Worm (Caenorhabditis elegans): ENCODE results near the gene uda-1.

Gene uda-1

DNA sequence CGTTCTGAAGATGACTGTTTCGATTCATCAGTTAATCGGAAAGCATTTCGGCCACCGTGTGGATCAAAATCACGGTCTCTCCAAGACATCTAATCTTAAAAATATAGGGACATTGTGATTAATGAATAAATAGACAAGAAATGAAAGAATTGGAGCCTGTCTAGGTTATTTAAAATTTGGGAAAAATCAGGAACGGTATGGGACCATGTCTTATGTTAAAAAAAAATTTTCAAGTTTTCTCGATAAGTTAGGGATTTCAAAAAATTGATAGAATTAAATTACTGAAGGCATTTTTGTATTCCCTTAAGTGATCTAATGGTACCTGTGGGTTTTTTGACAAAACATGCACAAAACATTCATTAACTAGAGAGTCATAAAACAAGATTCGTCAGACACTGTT lies 28.4 kb upstream of the uda-1 start, which contains the start of gene unc-41:
TSS of gene unc-41 (minus strand) at position 101 of the 400 bp plus-strand sequence.
- TF ChIP-seq ztf-23 (GFP tag; IDR thresholded peaks at IDR 0.05): no peak
- TF ChIP-seq klf-2 (GFP tag; conservative IDR thresholded peaks at IDR 0.05): no peak
- TF ChIP-seq tab-1 (GFP tag; IDR thresholded peaks at IDR 0.05): no peak
- no peak for TF ChIP-seq flt-1 (GFP tag; IDR thresholded peaks at IDR 0.05)
- TF ChIP-seq ztf-29 (GFP tag; IDR thresholded peaks at IDR 0.05): no peak
- TF ChIP-seq med-1 (GFP tag; optimal IDR thresholded peaks at IDR 0.05; ENCODE audit: insufficient read depth): no peak

DNA sequence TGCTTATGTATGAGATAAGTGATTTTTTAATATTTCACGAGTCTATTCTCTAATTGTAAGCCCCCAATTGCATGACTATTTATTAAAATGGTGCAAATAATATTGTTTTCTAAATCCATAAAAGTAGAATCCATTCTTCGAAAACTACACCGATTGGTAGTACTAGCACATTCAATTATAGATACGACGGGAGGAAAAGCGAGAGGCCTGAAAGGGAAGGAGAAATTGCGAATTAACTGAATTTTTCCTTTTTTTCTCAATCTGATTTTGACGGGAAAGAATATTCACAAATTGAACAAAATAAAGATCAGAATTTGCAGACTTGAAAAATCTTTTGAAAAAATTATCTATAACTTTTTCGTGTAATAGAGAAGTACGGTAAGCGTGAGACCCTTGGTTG lies 27.3 kb upstream of the uda-1 start:
- TF ChIP-seq T22C8.4 (GFP tag; IDR thresholded peaks at IDR 0.05) (no peak), flt-1 (GFP tag; IDR thresholded peaks at IDR 0.05) (no peak), ref-1 (GFP tag; conservative IDR thresholded peaks at IDR 0.05) (no peak), tab-1 (GFP tag; IDR thresholded peaks at IDR 0.05) (no peak), ztf-29 (GFP tag; IDR thresholded peaks at IDR 0.05) (no peak), klf-2 (GFP tag; conservative IDR thresholded peaks at IDR 0.05) (no peak), ztf-23 (GFP tag; IDR thresholded peaks at IDR 0.05) (no peak), med-1 (GFP tag; optimal IDR thresholded peaks at IDR 0.05; ENCODE audit: insufficient read depth) (no peak), cog-1 (tag; optimal IDR thresholded peaks at IDR 0.05) (no peak)

DNA sequence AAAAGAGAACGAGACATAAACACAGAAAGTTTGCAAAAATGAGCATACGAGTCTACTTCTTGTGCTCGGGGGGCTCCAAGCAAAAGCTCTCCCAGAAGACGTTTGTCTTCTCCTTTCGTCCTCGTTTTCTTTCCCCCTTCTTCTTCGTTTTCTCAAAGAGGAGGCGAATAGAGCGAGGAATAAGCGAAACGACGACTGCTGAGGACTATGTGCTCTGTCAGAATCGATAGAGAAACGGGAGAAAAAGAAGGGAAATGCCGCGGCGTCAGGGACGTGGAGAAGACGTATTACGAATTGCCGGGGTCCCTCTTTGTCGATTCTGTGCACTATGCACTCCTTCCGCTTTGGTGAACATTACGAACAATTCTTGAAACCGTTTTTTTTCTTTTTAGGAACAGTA lies 26.1 kb upstream of the uda-1 start:
- no peak for TF ChIP-seq med-1 (GFP tag; optimal IDR thresholded peaks at IDR 0.05; ENCODE audit: insufficient read depth)
- TF ChIP-seq ref-1 (GFP tag; conservative IDR thresholded peaks at IDR 0.05): no peak
- TF ChIP-seq ztf-23 (GFP tag; IDR thresholded peaks at IDR 0.05): no peak
- TF ChIP-seq flt-1 (GFP tag; IDR thresholded peaks at IDR 0.05): no peak
- TF ChIP-seq tab-1 (GFP tag; IDR thresholded peaks at IDR 0.05): no peak
- TF ChIP-seq klf-2 (GFP tag; conservative IDR thresholded peaks at IDR 0.05): no peak
- no peak for TF ChIP-seq T22C8.4 (GFP tag; IDR thresholded peaks at IDR 0.05)
- no peak for TF ChIP-seq ztf-29 (GFP tag; IDR thresholded peaks at IDR 0.05)
- no peak for TF ChIP-seq cog-1 (tag; optimal IDR thresholded peaks at IDR 0.05)

DNA sequence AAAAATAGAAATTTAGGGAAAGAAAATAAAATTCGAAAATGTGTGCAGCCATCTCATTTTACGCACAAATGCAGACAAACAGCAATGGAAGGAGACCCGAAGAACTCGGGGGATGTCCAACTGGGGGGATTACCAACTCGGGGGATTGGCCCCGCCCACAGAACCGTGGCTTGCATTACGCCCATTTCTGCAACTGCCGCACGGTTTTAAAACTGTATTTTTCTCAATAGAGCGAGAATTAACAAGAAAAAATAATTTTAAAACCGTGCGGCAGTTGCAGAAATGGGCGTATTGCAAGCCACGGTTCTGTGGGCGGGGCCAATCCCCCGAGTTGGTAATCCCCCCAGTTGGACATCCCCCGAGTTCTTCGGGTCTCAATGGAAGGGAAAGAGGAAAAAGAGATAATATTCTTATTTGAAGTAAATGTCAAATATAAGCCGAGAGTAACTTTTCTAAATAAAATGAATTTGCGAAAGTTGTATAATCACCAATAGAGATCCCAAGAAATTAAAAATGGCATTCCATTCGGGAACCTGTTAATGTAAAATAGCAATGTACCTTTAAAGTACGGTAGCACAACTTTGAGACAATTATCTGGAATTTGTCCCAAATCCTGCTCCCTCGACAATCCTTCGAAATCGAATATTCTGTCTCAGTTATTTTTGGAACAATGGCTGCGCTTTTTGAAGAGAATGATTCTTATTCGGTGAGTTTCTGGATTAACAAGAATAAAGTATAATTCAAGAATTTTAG lies 23.6 kb upstream of the uda-1 start, which contains the start of the genes ruvb-1 and tofu-1:
TSS of gene ruvb-1 (minus strand) at position 72 of the 753 bp plus-strand sequence.
TSS of gene tofu-1 (plus strand) at position 417 of the 753 bp plus-strand sequence.
- TF ChIP-seq ztf-23 (GFP tag; IDR thresholded peaks at IDR 0.05) (peak; percentile 68; the same call in 1 of the 2 replicates), klf-2 (GFP tag; conservative IDR thresholded peaks at IDR 0.05) (0 out of 2 replicates have a peak, but pooled peaks have one; percentile 23), flt-1 (GFP tag; IDR thresholded peaks at IDR 0.05) (peak; percentile 76), ref-1 (GFP tag; conservative IDR thresholded peaks at IDR 0.05) (peak; percentile 55; the same call in 1 of the 2 replicates)

DNA sequence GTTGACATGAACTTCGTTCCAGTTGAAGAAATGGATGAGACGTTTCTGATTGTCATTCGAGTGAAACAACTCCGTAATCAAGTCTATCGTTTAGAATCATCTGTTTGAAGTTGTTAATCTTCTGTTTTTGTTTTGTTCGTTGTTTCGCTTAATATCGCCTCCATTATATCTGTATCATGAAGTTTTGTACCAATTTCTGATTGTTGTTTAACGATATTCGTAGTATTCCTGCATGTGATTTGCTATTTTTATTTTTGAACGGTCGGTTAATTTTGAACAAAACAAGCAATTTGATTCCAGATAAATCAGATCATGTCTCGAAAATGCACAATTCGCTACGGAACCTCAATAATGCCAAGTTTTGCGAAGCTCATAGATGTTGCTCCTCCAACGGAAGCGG lies 22.0 kb upstream of the uda-1 start, which contains the start of gene C27H6.9:
TSS of gene C27H6.9 (plus strand) at position 301 of the 400 bp plus-strand sequence.
- TF ChIP-seq ztf-29 (GFP tag; IDR thresholded peaks at IDR 0.05) (no peak), T22C8.4 (GFP tag; IDR thresholded peaks at IDR 0.05) (no peak), ztf-23 (GFP tag; IDR thresholded peaks at IDR 0.05) (no peak), med-1 (GFP tag; optimal IDR thresholded peaks at IDR 0.05; ENCODE audit: insufficient read depth) (no peak), ref-1 (GFP tag; conservative IDR thresholded peaks at IDR 0.05) (no peak), cog-1 (tag; optimal IDR thresholded peaks at IDR 0.05) (no peak), klf-2 (GFP tag; conservative IDR thresholded peaks at IDR 0.05) (no peak), flt-1 (GFP tag; IDR thresholded peaks at IDR 0.05) (no peak), tab-1 (GFP tag; IDR thresholded peaks at IDR 0.05) (no peak)

DNA sequence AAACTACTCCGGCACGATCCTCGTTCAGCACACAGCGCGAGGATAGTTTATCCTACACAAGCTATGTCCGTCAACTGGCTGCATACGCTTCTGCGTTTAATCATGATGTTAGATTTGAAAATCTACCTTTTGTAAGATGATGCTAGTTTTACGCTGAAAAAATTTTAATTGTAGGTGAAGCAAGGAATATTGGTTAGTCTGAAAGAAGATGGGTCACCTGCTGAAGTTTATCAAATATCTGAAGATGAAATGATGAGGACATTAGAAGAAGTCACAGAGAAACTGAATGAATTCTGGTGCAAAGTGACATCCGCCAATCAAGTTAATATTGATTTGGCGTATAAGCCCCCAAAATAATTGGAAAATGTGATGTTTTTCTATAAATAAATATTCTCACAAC lies 21.0 kb upstream of the uda-1 start:
- TF ChIP-seq flt-1 (GFP tag; IDR thresholded peaks at IDR 0.05) (no peak), med-1 (GFP tag; optimal IDR thresholded peaks at IDR 0.05; ENCODE audit: insufficient read depth) (no peak), ref-1 (GFP tag; conservative IDR thresholded peaks at IDR 0.05) (no peak), tab-1 (GFP tag; IDR thresholded peaks at IDR 0.05) (no peak), klf-2 (GFP tag; conservative IDR thresholded peaks at IDR 0.05) (no peak), ztf-23 (GFP tag; IDR thresholded peaks at IDR 0.05) (no peak), T22C8.4 (GFP tag; IDR thresholded peaks at IDR 0.05) (no peak), ztf-29 (GFP tag; IDR thresholded peaks at IDR 0.05) (no peak), cog-1 (tag; optimal IDR thresholded peaks at IDR 0.05) (no peak)

DNA sequence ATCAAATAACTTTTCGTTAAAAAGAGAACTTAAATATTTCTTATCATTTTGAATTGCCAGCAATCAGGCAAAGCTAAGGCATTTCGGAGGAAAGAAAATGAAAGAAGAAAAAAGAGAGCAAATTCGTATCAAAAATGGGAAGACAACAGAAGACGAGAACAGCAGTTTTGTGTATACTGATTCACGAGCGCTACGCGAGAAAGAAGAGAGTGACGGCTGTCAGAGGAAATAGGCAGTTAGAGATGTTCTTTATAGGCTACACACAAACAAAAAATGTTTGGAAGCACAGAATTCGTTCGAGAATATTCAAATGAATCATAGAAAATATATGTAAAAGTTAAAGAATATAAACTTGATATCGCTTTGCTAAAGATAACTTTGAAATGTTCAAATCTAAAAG lies 19.7 kb upstream of the uda-1 start:
- TF ChIP-seq ztf-23 (GFP tag; IDR thresholded peaks at IDR 0.05): no peak
- no peak for TF ChIP-seq med-1 (GFP tag; optimal IDR thresholded peaks at IDR 0.05; ENCODE audit: insufficient read depth)
- no peak for TF ChIP-seq klf-2 (GFP tag; conservative IDR thresholded peaks at IDR 0.05)
- TF ChIP-seq ztf-29 (GFP tag; IDR thresholded peaks at IDR 0.05): no peak
- TF ChIP-seq flt-1 (GFP tag; IDR thresholded peaks at IDR 0.05): no peak
- no peak for TF ChIP-seq ref-1 (GFP tag; conservative IDR thresholded peaks at IDR 0.05)
- no peak for TF ChIP-seq cog-1 (tag; optimal IDR thresholded peaks at IDR 0.05)
- no peak for TF ChIP-seq tab-1 (GFP tag; IDR thresholded peaks at IDR 0.05)
- no peak for TF ChIP-seq T22C8.4 (GFP tag; IDR thresholded peaks at IDR 0.05)

DNA sequence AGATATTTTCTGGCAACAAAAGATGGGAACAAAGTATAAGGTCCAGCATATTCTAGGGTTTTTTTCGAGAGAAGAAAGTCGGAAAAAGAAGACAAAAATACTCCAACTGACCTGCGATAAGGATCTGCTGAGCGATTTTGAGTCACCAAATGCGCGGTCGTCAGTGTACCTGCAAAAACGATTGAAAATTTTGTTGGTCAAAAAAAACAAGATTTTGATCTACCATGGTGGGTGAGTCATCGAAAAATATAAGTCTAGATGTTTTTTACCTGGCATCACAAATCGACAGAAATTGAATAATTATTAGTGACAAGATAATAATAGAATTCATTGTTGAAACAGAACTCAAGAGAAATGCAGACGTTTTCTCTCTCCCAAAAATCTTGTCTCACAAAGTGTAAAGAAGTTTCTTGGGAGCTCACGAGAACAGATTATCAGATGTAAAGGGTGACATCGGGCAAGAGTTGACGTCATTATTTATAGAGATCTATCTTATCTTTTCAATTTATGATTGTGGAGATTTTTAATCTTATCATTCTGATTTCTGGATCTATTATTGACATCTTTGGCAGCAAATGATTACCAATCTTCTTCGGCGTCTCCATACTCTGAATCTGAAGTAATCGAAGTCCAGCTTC lies 19.2 kb upstream of the uda-1 start:
- TF ChIP-seq ref-1 (GFP tag; conservative IDR thresholded peaks at IDR 0.05) (no peak), cog-1 (tag; optimal IDR thresholded peaks at IDR 0.05) (no peak), T22C8.4 (GFP tag; IDR thresholded peaks at IDR 0.05) (no peak), ztf-29 (GFP tag; IDR thresholded peaks at IDR 0.05) (no peak), tab-1 (GFP tag; IDR thresholded peaks at IDR 0.05) (no peak), klf-2 (GFP tag; conservative IDR thresholded peaks at IDR 0.05) (no peak), flt-1 (GFP tag; IDR thresholded peaks at IDR 0.05) (no peak), med-1 (GFP tag; optimal IDR thresholded peaks at IDR 0.05; ENCODE audit: insufficient read depth) (no peak), ztf-23 (GFP tag; IDR thresholded peaks at IDR 0.05) (no peak)

DNA sequence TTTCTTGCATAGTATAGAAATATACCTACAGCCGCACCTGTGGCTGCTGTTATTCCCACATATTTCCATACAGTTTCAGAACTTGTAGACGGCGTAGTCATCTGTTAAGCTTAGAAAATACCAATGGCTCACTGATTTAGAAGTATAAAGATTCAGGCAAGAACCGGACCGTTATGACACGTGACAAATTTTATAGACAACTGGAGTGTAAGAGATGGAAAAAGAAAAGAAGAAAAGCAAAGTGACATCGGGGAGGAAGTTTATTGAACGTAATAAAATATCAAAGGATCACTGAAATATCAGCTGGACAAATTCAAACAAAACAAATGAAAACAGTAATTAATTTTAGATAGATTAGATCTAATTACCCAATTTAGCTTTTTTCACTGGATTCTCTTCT lies 18.4 kb upstream of the uda-1 start, which contains the start of gene rmd-2:
TSS of gene rmd-2 (minus strand) at position 101 of the 400 bp plus-strand sequence.
- no peak for TF ChIP-seq T22C8.4 (GFP tag; IDR thresholded peaks at IDR 0.05)
- TF ChIP-seq ztf-29 (GFP tag; IDR thresholded peaks at IDR 0.05): no peak
- no peak for TF ChIP-seq tab-1 (GFP tag; IDR thresholded peaks at IDR 0.05)
- TF ChIP-seq cog-1 (tag; optimal IDR thresholded peaks at IDR 0.05): no peak

Measured in whole organism, midembryonic.